Worm (Caenorhabditis elegans) whole organism, young adult: Measurements from ENCODE around the gene D1086.18.

ENCODE experiments used
- dpl-1 ChIP-seq: fragments of 150-350 bp; optimal IDR thresholded peaks from 2 replicates; lab custom pipeline; 2014; ENCODE audit warnings: missing biosample characterization, missing genetic modification reagents, missing genetic modification characterization
- let-526 ChIP-seq: fragments of 200-800 bp; sonication (Bioruptor generic); IDR thresholded peaks from 2 replicates; pipeline ENCODE4 v1.3.6; 2022; ENCODE audit warnings: missing genetic modification reagents, missing genetic modification characterization, missing compliant biosample characterization
- nhr-90 ChIP-seq: sonication (generic microtip); optimal IDR thresholded peaks from 2 replicates; lab custom pipeline; 2016; ENCODE audit warnings: missing genotype, mild to moderate bottlenecking, missing genetic modification characterization, missing compliant biosample characterization
- pha-4 ChIP-seq: fragments of 150-350 bp; sonication (generic microtip); optimal IDR thresholded peaks from 2 replicates; lab custom pipeline; 2014; ENCODE audit warnings: missing biosample characterization, missing genetic modification reagents, missing genetic modification characterization

ce11 chrV:14090309-14090967 is 4.7 kb downstream of the D1086.18 start, which contains the start of the genes D1086.5 and him-5:
- TF ChIP-seq dpl-1 (GFP tag; lab: Kevin White, UChicago) (no peak), nhr-90 (tag; lab: Kevin White, UChicago) (no peak), let-526 (no peak), pha-4 (tag; lab: Kevin White, UChicago) (no peak)
